Fruit fly (Drosophila melanogaster) whole organism, embryonic: ENCODE results near the gene Argl.

ENCODE experiments used
- ATbp ChIP-seq: fragments of 200-800 bp; sonication (Bioruptor generic); optimal IDR thresholded peaks from 2 replicates; lab custom pipeline; 2017; ENCODE audit warnings: missing biosample characterization, mild to moderate bottlenecking, missing genetic modification characterization, missing genetic modification reagents
- Aef1 ChIP-seq: fragments of 200-800 bp; sonication (Bioruptor generic); IDR thresholded peaks from 3 replicates; pipeline ENCODE4 v1.3.6; 2022; ENCODE audit warnings: missing biosample characterization, missing genetic modification characterization
- Atf3 ChIP-seq: fragments of 200-800 bp; sonication (Bioruptor generic); optimal IDR thresholded peaks from 3 replicates; lab custom pipeline; 2016; ENCODE audit warnings: missing biosample characterization, missing genetic modification characterization
- CG10147 ChIP-seq: fragments of 200-800 bp; sonication (Bioruptor generic); optimal IDR thresholded peaks from 2 replicates; lab custom pipeline; 2019; ENCODE audit warnings: missing biosample characterization, mild to moderate bottlenecking, missing genetic modification characterization, moderate library complexity
- CG10366 ChIP-seq: fragments of 200-800 bp; sonication (Bioruptor generic); IDR thresholded peaks from 2 replicates; pipeline ENCODE4 v1.3.6; 2022; ENCODE audit warnings: missing biosample characterization, missing genetic modification characterization
- CG11398 ChIP-seq: fragments of 200-800 bp; sonication (Bioruptor generic); optimal IDR thresholded peaks from 2 replicates; lab custom pipeline; 2016; ENCODE audit warnings: missing biosample characterization, missing genetic modification characterization
- CG12071 ChIP-seq: fragments of 200-800 bp; sonication (Bioruptor generic); optimal IDR thresholded peaks from 3 replicates; lab custom pipeline; 2018; ENCODE audit warnings: missing biosample characterization, mild to moderate bottlenecking, missing genetic modification characterization
- CG12155 ChIP-seq: fragments of 200-800 bp; sonication (Bioruptor generic); optimal IDR thresholded peaks from 3 replicates; lab custom pipeline; 2016; ENCODE audit warnings: missing biosample characterization, missing genetic modification characterization
- CG12299 ChIP-seq: fragments of 200-800 bp; sonication (Bioruptor generic); optimal IDR thresholded peaks from 2 replicates; lab custom pipeline; 2018; ENCODE audit warnings: missing biosample characterization, mild to moderate bottlenecking, missing genetic modification characterization
- CG14050 ChIP-seq: fragments of 200-800 bp; sonication (Bioruptor generic); IDR thresholded peaks from 3 replicates; pipeline ENCODE4 v1.3.6; 2022; ENCODE audit warnings: missing biosample characterization, missing genetic modification characterization
- CG1603 ChIP-seq: fragments of 200-800 bp; sonication (Bioruptor generic); optimal IDR thresholded peaks from 2 replicates; lab custom pipeline; 2019; ENCODE audit warnings: missing biosample characterization, mild to moderate bottlenecking, missing genetic modification characterization, moderate library complexity
- CG31388 ChIP-seq: fragments of 200-800 bp; sonication (Bioruptor generic); optimal IDR thresholded peaks from 2 replicates; lab custom pipeline; 2016; ENCODE audit warnings: missing biosample characterization, missing genetic modification characterization
- CG42726 ChIP-seq: fragments of 200-800 bp; sonication (Bioruptor generic); IDR thresholded peaks from 2 replicates; pipeline ENCODE4 v1.3.6; 2022; ENCODE audit warnings: missing biosample characterization, missing genetic modification characterization; ENCODE audit not compliant: partially characterized antibody
- CG9609 ChIP-seq: fragments of 200-800 bp; sonication (Bioruptor generic); optimal IDR thresholded peaks from 3 replicates; lab custom pipeline; 2016; ENCODE audit warnings: missing biosample characterization, missing genetic modification characterization
- D19B ChIP-seq: fragments of 200-800 bp; sonication (Bioruptor generic); optimal IDR thresholded peaks from 2 replicates; lab custom pipeline; 2017; ENCODE audit warnings: missing biosample characterization, mild to moderate bottlenecking, missing genetic modification characterization
- Dfd ChIP-seq, 2 experiments: fragments of >200 bp; optimal IDR thresholded peaks; 2 replicates each; lab custom pipeline; 2017; ENCODE audit warnings: missing biosample characterization in 2 of 2, missing genetic modification characterization in 2 of 2
- Doc2 ChIP-seq: fragments of 200-800 bp; sonication (Bioruptor generic); IDR thresholded peaks from 2 replicates; pipeline ENCODE4 v1.3.6; 2022; ENCODE audit warnings: missing biosample characterization, missing genetic modification characterization
- Doc3 ChIP-seq: fragments of 200-800 bp; sonication (Bioruptor generic); IDR thresholded peaks from 3 replicates; pipeline ENCODE4 v1.3.6; 2022; ENCODE audit warnings: missing biosample characterization, missing genetic modification characterization; ENCODE audit not compliant: partially characterized antibody
- Dp ChIP-seq: fragments of 200-800 bp; sonication (Bioruptor generic); optimal IDR thresholded peaks from 2 replicates; lab custom pipeline; 2018; ENCODE audit warnings: missing biosample characterization, mild to moderate bottlenecking, missing genetic modification characterization, moderate library complexity
- E2f2 ChIP-seq: fragments of 200-800 bp; sonication (Bioruptor generic); IDR thresholded peaks from 2 replicates; pipeline ENCODE4 v1.3.6; 2022; ENCODE audit warnings: missing biosample characterization, missing genetic modification characterization
- Ets65A ChIP-seq: fragments of 200-800 bp; sonication (Bioruptor generic); peaks from one replicate; lab custom pipeline; 2016; ENCODE audit warnings: missing biosample characterization, missing genetic modification characterization
- Fer1 ChIP-seq: fragments of 200-800 bp; sonication (Bioruptor generic); optimal IDR thresholded peaks from 2 replicates; lab custom pipeline; 2017; ENCODE audit warnings: missing biosample characterization, mild to moderate bottlenecking, missing genetic modification characterization
- HLH3B ChIP-seq: fragments of 200-800 bp; sonication (Bioruptor generic); IDR thresholded peaks from 2 replicates; pipeline ENCODE4 v1.3.6; 2022; ENCODE audit warnings: missing biosample characterization, missing genetic modification characterization
- HLHmδ ChIP-seq: fragments of 200-800 bp; sonication (Bioruptor generic); optimal IDR thresholded peaks from 2 replicates; lab custom pipeline; 2018; ENCODE audit warnings: missing biosample characterization, mild to moderate bottlenecking, missing genetic modification characterization, moderate library complexity
- Hmx ChIP-seq: fragments of 200-800 bp; sonication (Bioruptor generic); optimal IDR thresholded peaks from 2 replicates; lab custom pipeline; 2016; ENCODE audit warnings: missing biosample characterization, missing genetic modification characterization
- MBD-R2 ChIP-seq: fragments of 200-800 bp; sonication (Bioruptor generic); IDR thresholded peaks from 2 replicates; pipeline ENCODE4 v1.3.6; 2022; ENCODE audit warnings: missing biosample characterization, missing genetic modification characterization
- Mes4 ChIP-seq: fragments of 200-800 bp; sonication (Bioruptor generic); optimal IDR thresholded peaks from 2 replicates; lab custom pipeline; 2016; ENCODE audit warnings: missing biosample characterization, missing genetic modification characterization
- NFAT ChIP-seq: fragments of 200-800 bp; sonication (Bioruptor generic); IDR thresholded peaks from 2 replicates; pipeline ENCODE4 v1.3.6; 2022; ENCODE audit warnings: missing biosample characterization, missing genetic modification characterization
- Sox102F ChIP-seq: fragments of 200-800 bp; sonication (Bioruptor generic); optimal IDR thresholded peaks from 2 replicates; lab custom pipeline; 2018; ENCODE audit warnings: missing biosample characterization, mild to moderate bottlenecking, missing genetic modification characterization, moderate library complexity
- bcd ChIP-seq: fragments of 200-800 bp; sonication (Bioruptor generic); optimal IDR thresholded peaks from 2 replicates; lab custom pipeline; 2017; ENCODE audit warnings: missing biosample characterization, mild to moderate bottlenecking, missing genetic modification characterization
- btn ChIP-seq: fragments of 200-800 bp; sonication (Bioruptor generic); optimal IDR thresholded peaks from 2 replicates; lab custom pipeline; 2016; ENCODE audit warnings: missing biosample characterization, missing genetic modification characterization
- ci ChIP-seq: fragments of 200-800 bp; sonication (Bioruptor generic); IDR thresholded peaks from 3 replicates; pipeline ENCODE4 v1.3.6; 2022; ENCODE audit warnings: missing biosample characterization, missing genetic modification characterization
- corto ChIP-seq: fragments of 200-800 bp; sonication (Bioruptor generic); optimal IDR thresholded peaks from 2 replicates; lab custom pipeline; 2016; ENCODE audit warnings: missing biosample characterization, mild to moderate bottlenecking, missing genetic modification characterization, moderate library complexity
- crol ChIP-seq: fragments of 200-800 bp; sonication (Bioruptor generic); IDR thresholded peaks from 2 replicates; pipeline ENCODE4 v1.3.6; 2022; ENCODE audit warnings: missing biosample characterization, missing genetic modification characterization
- dysf ChIP-seq: fragments of 200-800 bp; sonication (Bioruptor generic); IDR thresholded peaks from 3 replicates; pipeline ENCODE4 v1.3.6; 2022; ENCODE audit warnings: missing biosample characterization, missing genetic modification characterization
- exex ChIP-seq: fragments of 200-800 bp; sonication (Bioruptor generic); optimal IDR thresholded peaks from 4 replicates; lab custom pipeline; 2018; ENCODE audit warnings: missing biosample characterization, mild to moderate bottlenecking, missing genetic modification characterization, moderate library complexity
- gro ChIP-seq: fragments of 200-800 bp; sonication (Bioruptor generic); optimal IDR thresholded peaks from 2 replicates; lab custom pipeline; 2016; ENCODE audit warnings: missing biosample characterization, missing genetic modification characterization
- kah ChIP-seq: fragments of 200-800 bp; sonication (Bioruptor generic); optimal IDR thresholded peaks from 2 replicates; lab custom pipeline; 2018; ENCODE audit warnings: missing biosample characterization, mild to moderate bottlenecking, missing genetic modification characterization
- klu ChIP-seq: fragments of 200-800 bp; sonication (Bioruptor generic); IDR thresholded peaks from 2 replicates; pipeline ENCODE4 v1.3.6; 2022; ENCODE audit warnings: missing biosample characterization, missing genetic modification characterization
- mld ChIP-seq: fragments of 200-800 bp; sonication (Bioruptor generic); IDR thresholded peaks from 3 replicates; pipeline ENCODE4 v1.3.6; 2022; ENCODE audit warnings: missing biosample characterization, missing genetic modification characterization; ENCODE audit not compliant: partially characterized antibody
- nerfin-2 ChIP-seq: fragments of 200-800 bp; sonication (Bioruptor generic); IDR thresholded peaks from 2 replicates; pipeline ENCODE4 v1.3.6; 2022; ENCODE audit warnings: missing biosample characterization, missing genetic modification characterization; ENCODE audit not compliant: partially characterized antibody
- onecut ChIP-seq: fragments of 200-800 bp; sonication (Bioruptor generic); IDR thresholded peaks from 2 replicates; pipeline ENCODE4 v1.3.6; 2022; ENCODE audit warnings: missing biosample characterization, missing genetic modification characterization
- pzg ChIP-seq: fragments of 200-800 bp; sonication (Bioruptor generic); optimal IDR thresholded peaks from 3 replicates; lab custom pipeline; 2018; ENCODE audit warnings: missing biosample characterization, mild to moderate bottlenecking, missing genetic modification characterization, moderate library complexity
- ranshi ChIP-seq: fragments of 200-800 bp; sonication (Bioruptor generic); IDR thresholded peaks from 2 replicates; pipeline ENCODE4 v1.3.6; 2022; ENCODE audit warnings: missing biosample characterization, missing genetic modification characterization
- sc ChIP-seq, 3 experiments: fragments of >200 bp in 2 of 3; fragments of 200-800 bp in 1 of 3; sonication (Bioruptor generic) in 1 of 3; optimal IDR thresholded peaks; 2 replicates in 2 of 3; 3 replicates in 1 of 3; lab custom pipeline; 2017; ENCODE audit warnings: mild to moderate bottlenecking in 1 of 3, missing biosample characterization in 1 of 3, missing genetic modification characterization in 1 of 3, missing genetic modification reagents in 1 of 3
- shn ChIP-seq: fragments of 200-800 bp; sonication (Bioruptor generic); optimal IDR thresholded peaks from 3 replicates; lab custom pipeline; 2016; ENCODE audit warnings: missing biosample characterization, missing genetic modification characterization
- sna ChIP-seq: fragments of 200-800 bp; sonication (Bioruptor generic); IDR thresholded peaks from 2 replicates; pipeline ENCODE4 v1.3.6; 2022; ENCODE audit warnings: missing biosample characterization, missing genetic modification characterization; ENCODE audit not compliant: partially characterized antibody
- so ChIP-seq: fragments of 200-800 bp; sonication (Bioruptor generic); IDR thresholded peaks from 3 replicates; pipeline ENCODE4 v1.3.6; 2022; ENCODE audit warnings: missing biosample characterization, missing genetic modification characterization
- ssp ChIP-seq: fragments of 200-800 bp; sonication (Bioruptor generic); IDR thresholded peaks from 2 replicates; pipeline ENCODE4 v1.3.6; 2022; ENCODE audit warnings: missing biosample characterization, missing genetic modification characterization
- zf30C ChIP-seq: fragments of 200-800 bp; sonication (Bioruptor generic); optimal IDR thresholded peaks from 3 replicates; lab custom pipeline; 2018; ENCODE audit warnings: missing biosample characterization, mild to moderate bottlenecking, missing genetic modification characterization
- zfh1 ChIP-seq: fragments of 200-800 bp; sonication (Bioruptor generic); IDR thresholded peaks from 3 replicates; pipeline ENCODE4 v1.3.6; 2022; ENCODE audit warnings: missing biosample characterization, missing genetic modification characterization

Gene Argl

DNA sequence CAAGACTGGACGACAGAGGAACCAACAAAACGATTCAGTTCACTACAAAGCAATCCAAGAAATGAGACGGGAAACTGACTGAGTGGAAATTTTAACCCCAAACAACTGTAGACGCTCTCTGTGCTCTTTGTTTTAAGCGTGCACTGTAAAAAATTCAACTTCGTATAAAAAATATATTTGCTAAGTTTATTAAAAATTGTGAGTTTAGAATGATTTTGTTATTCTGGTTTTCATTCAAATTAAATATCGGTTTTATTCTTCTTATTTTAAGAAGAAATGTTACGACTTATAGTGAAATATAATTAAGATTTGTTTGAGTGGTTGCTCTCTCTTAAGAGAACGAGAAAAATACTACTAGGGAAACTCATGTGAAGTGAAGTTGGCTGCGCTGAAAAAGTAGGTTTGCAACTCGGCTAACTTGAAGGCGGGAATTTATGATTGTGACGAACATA, 16.2 kb upstream of the Argl start (continued):
- TF ChIP-seq MBD-R2 (GFP tag; lab: Robert Waterston, UW): peak; percentile 95
- TF ChIP-seq onecut (GFP tag; lab: Robert Waterston, UW): peak; percentile 92
- TF ChIP-seq ssp (GFP tag; lab: Robert Waterston, UW): peak; percentile 92
- peak; percentile 77 for TF ChIP-seq CG12071
- peak; percentile 94 for TF ChIP-seq Ets65A
- TF ChIP-seq CG1603: peak; percentile 87
- TF ChIP-seq mld (GFP tag; lab: Robert Waterston, UW): no peak
- TF ChIP-seq bcd: peak; percentile 90
- peak; percentile 73 for TF ChIP-seq btn (GFP tag; lab: Kevin White, UChicago)
- peak; percentile 97 for TF ChIP-seq zf30C (GFP tag; lab: Kevin White, UChicago)
- peak; percentile 56 for TF ChIP-seq pzg (GFP tag; lab: Kevin White, UChicago)
- no peak for TF ChIP-seq nerfin-2 (GFP tag; lab: Robert Waterston, UW)
- peak; percentile 94 for TF ChIP-seq Dp
- TF ChIP-seq so (GFP tag; lab: Robert Waterston, UW): peak; percentile 99
- TF ChIP-seq Fer1: peak; percentile 87
- peak; percentile 98 for TF ChIP-seq dysf (GFP tag; lab: Robert Waterston, UW)
- peak; percentile 98 for TF ChIP-seq Aef1 (GFP tag; lab: Robert Waterston, UW)
- TF ChIP-seq CG9609: peak; percentile 86
- peak; percentile 96 for TF ChIP-seq Atf3 (GFP tag; lab: Kevin White, UChicago)
- peak; percentile 81 for TF ChIP-seq CG10147 (GFP tag; lab: Kevin White, UChicago)
- TF ChIP-seq CG31388 (GFP tag; lab: Kevin White, UChicago): peak; percentile 81
- peak; percentile 98 for TF ChIP-seq ci (GFP tag; lab: Robert Waterston, UW)
- peak; percentile 90 for TF ChIP-seq Mes4 (GFP tag; lab: Kevin White, UChicago)
- peak; percentile 85 for TF ChIP-seq Doc2 (GFP tag; lab: Robert Waterston, UW)
- TF ChIP-seq D19B (GFP tag; lab: Kevin White, UChicago): peak; percentile 56
- peak; percentile 85 for TF ChIP-seq crol (GFP tag; lab: Robert Waterston, UW)
- TF ChIP-seq sc (optimal IDR thresholded peaks at IDR 0.05; lab: Kevin White, UChicago): no peak
- peak; percentile 88 for TF ChIP-seq sc (GFP tag; optimal IDR thresholded peaks at IDR 0.05; lab: Kevin White, UChicago)
- no peak for TF ChIP-seq CG42726 (GFP tag; lab: Robert Waterston, UW)
- TF ChIP-seq corto (GFP tag; lab: Kevin White, UChicago): no peak
- TF ChIP-seq Dfd (GFP tag; optimal IDR thresholded peaks at IDR 0.05; lab: Kevin White, UChicago): no peak
- TF ChIP-seq ranshi (GFP tag; lab: Robert Waterston, UW): peak; percentile 99
- peak; percentile 97 for TF ChIP-seq CG14050
- TF ChIP-seq NFAT (GFP tag; lab: Robert Waterston, UW): peak; percentile 90
- TF ChIP-seq exex (tag; lab: Kevin White, UChicago): peak; percentile 66
- TF ChIP-seq Hmx: peak; percentile 81
- peak; percentile 93 for TF ChIP-seq CG12299 (tag; lab: Kevin White, UChicago)
- peak; percentile 75 for TF ChIP-seq shn (GFP tag; lab: Kevin White, UChicago)
- TF ChIP-seq HLHmδ (GFP tag; lab: Kevin White, UChicago): peak; percentile 77
- TF ChIP-seq CG12155: peak; percentile 95
- TF ChIP-seq CG11398 (GFP tag; lab: Kevin White, UChicago): peak; percentile 77
- TF ChIP-seq Doc3 (GFP tag; lab: Robert Waterston, UW): no peak
- peak; percentile 98 for TF ChIP-seq zfh1 (GFP tag; lab: Robert Waterston, UW)
- peak; percentile 18; the same call in 1 of the 2 replicates for TF ChIP-seq sna (GFP tag; lab: Robert Waterston, UW)
- peak; percentile 98 for TF ChIP-seq CG10366 (GFP tag; lab: Robert Waterston, UW)
- peak; percentile 68 for TF ChIP-seq gro (GFP tag; lab: Kevin White, UChicago)
- TF ChIP-seq HLH3B: peak; percentile 99
- TF ChIP-seq Sox102F (GFP tag; lab: Kevin White, UChicago): peak; percentile 99
- TF ChIP-seq klu (GFP tag; lab: Robert Waterston, UW): peak; percentile 94
- peak; percentile 61 for TF ChIP-seq kah (GFP tag; lab: Kevin White, UChicago)
- TF ChIP-seq ATbp: peak; percentile 92
- peak; percentile 98 for TF ChIP-seq E2f2
